Worm (Caenorhabditis elegans) whole organism, L1 larva: Measurements from ENCODE around the gene srh-22.

Experiments used
- alr-1 ChIP-seq: fragments of 200-800 bp; sonication (Bioruptor generic); optimal IDR thresholded peaks from 2 replicates; lab custom pipeline; 2018; ENCODE audit warnings: borderline replicate concordance, mild to moderate bottlenecking, missing genetic modification characterization, missing compliant biosample characterization
- ceh-82 ChIP-seq, 3 experiments: fragments of 150-350 bp in 1 of 3; sonication (generic microtip) in 2 of 3; optimal IDR thresholded peaks; 2 replicates each; lab custom pipeline; 2014 to 2017; ENCODE audit warnings: missing biosample characterization in 3 of 3, missing genetic modification characterization in 3 of 3
- lin-13 ChIP-seq: fragments of 150-350 bp; optimal IDR thresholded peaks from 2 replicates; lab custom pipeline; 2014; ENCODE audit warnings: missing biosample characterization, missing genetic modification reagents, missing genetic modification characterization
- nhr-11 ChIP-seq: fragments of 150-350 bp; optimal IDR thresholded peaks from 2 replicates; lab custom pipeline; 2014; ENCODE audit warnings: missing biosample characterization, missing genetic modification characterization
- nhr-28 ChIP-seq: fragments of 150-350 bp; optimal IDR thresholded peaks from 2 replicates; lab custom pipeline; 2014; ENCODE audit warnings: missing biosample characterization, missing genetic modification characterization
- nhr-77 ChIP-seq: fragments of 150-350 bp; optimal IDR thresholded peaks from 2 replicates; lab custom pipeline; 2014; ENCODE audit warnings: missing biosample characterization, missing genetic modification characterization
- pqm-1 ChIP-seq: sonication (generic microtip); optimal IDR thresholded peaks from 3 replicates; lab custom pipeline; 2017; ENCODE audit warnings: missing biosample characterization, missing genetic modification characterization
- skn-1 ChIP-seq: fragments of 150-350 bp; optimal IDR thresholded peaks from 2 replicates; lab custom pipeline; 2014; ENCODE audit warnings: missing biosample characterization, missing genetic modification characterization

- no peak for TF ChIP-seq nhr-77 (tag; lab: Kevin White, UChicago)
- no peak for TF ChIP-seq pqm-1 (tag; lab: Kevin White, UChicago)
- TF ChIP-seq nhr-28 = no peak
- no peak for TF ChIP-seq skn-1 (tag; lab: Kevin White, UChicago)
- TF ChIP-seq lin-13 (GFP tag; lab: Kevin White, UChicago) = no peak
- TF ChIP-seq nhr-11 = no peak
- TF ChIP-seq alr-1 (tag; lab: Kevin White, UChicago) = no peak
- no peak for TF ChIP-seq ceh-82 (tag; optimal IDR thresholded peaks at IDR 0.05; lab: Kevin White, UChicago)
Observed at ce11 chrV:4912313-4912712, 9.8 kb upstream of the srh-22 start, which contains the start of gene H23N18.5.
